Worm (Caenorhabditis elegans) whole organism, L1 larva: Measurements from ENCODE around the gene F35F10.14.

ENCODE experiments used
- C04F5.9 ChIP-seq: sonication (generic microtip); optimal IDR thresholded peaks from 2 replicates; lab custom pipeline; 2016; ENCODE audit warnings: missing genetic modification characterization, missing compliant biosample characterization
- C16A3.4 ChIP-seq: fragments of 150-350 bp; optimal IDR thresholded peaks from 2 replicates; lab custom pipeline; 2014; ENCODE audit warnings: missing biosample characterization, missing genetic modification characterization
- C34B4.2 ChIP-seq: sonication (generic microtip); optimal IDR thresholded peaks from 2 replicates; lab custom pipeline; 2017; ENCODE audit warnings: mild to moderate bottlenecking, missing genetic modification characterization, missing compliant biosample characterization
- F16B12.6 ChIP-seq: fragments of 150-350 bp; optimal IDR thresholded peaks from 2 replicates; lab custom pipeline; 2014; ENCODE audit warnings: missing biosample characterization, missing genetic modification characterization
- alr-1 ChIP-seq: fragments of 200-800 bp; sonication (Bioruptor generic); optimal IDR thresholded peaks from 2 replicates; lab custom pipeline; 2018; ENCODE audit warnings: borderline replicate concordance, mild to moderate bottlenecking, missing genetic modification characterization, missing compliant biosample characterization
- aly-2 ChIP-seq: fragments of 150-350 bp; optimal IDR thresholded peaks from 2 replicates; lab custom pipeline; 2014; ENCODE audit warnings: missing biosample characterization, missing genetic modification characterization
- ama-1 ChIP-seq: fragments of 150-350 bp; optimal IDR thresholded peaks from 2 replicates; lab custom pipeline; 2014
- blmp-1 ChIP-seq: fragments of 150-350 bp; optimal IDR thresholded peaks from 2 replicates; lab custom pipeline; 2014; ENCODE audit warnings: missing biosample characterization, missing genetic modification characterization
- ceh-63 ChIP-seq: fragments of 200-800 bp; sonication (Bioruptor generic); optimal IDR thresholded peaks from 2 replicates; lab custom pipeline; 2018; ENCODE audit warnings: mild to moderate bottlenecking, missing genetic modification characterization, missing compliant biosample characterization
- ceh-88 ChIP-seq: fragments of 200-800 bp; sonication (Bioruptor generic); IDR thresholded peaks from 2 replicates; pipeline ENCODE4 v1.3.6; 2022; ENCODE audit warnings: missing genetic modification characterization, missing compliant biosample characterization
- ceh-90 ChIP-seq: sonication (generic microtip); optimal IDR thresholded peaks from 2 replicates; lab custom pipeline; 2016; ENCODE audit warnings: missing genetic modification characterization, missing compliant biosample characterization
- ces-1 ChIP-seq: fragments of 150-350 bp; optimal IDR thresholded peaks from 2 replicates; lab custom pipeline; 2014; ENCODE audit warnings: missing biosample characterization, missing genetic modification reagents, missing genetic modification characterization
- dpl-1 ChIP-seq, 3 experiments: fragments of 150-350 bp in 2 of 3; sonication (generic microtip) in 1 of 3; optimal IDR thresholded peaks; 2 replicates each; lab custom pipeline; 2014 to 2017; ENCODE audit warnings: missing biosample characterization in 3 of 3, missing genetic modification characterization in 3 of 3, missing genetic modification reagents in 3 of 3
- dsc-1 ChIP-seq: sonication (generic microtip); optimal IDR thresholded peaks from 2 replicates; lab custom pipeline; 2016; ENCODE audit warnings: mild to moderate bottlenecking, missing genetic modification characterization, missing compliant biosample characterization
- efl-1 ChIP-seq, 4 experiments: fragments of 150-350 bp; optimal IDR thresholded peaks in 3 of 4; peaks in 1 of 4; 1 replicate in 1 of 4; 2 replicates in 3 of 4; lab custom pipeline; 2014; ENCODE audit warnings: missing biosample characterization in 2 of 4, missing genetic modification characterization in 2 of 4, missing genetic modification reagents in 2 of 4
- efl-3 ChIP-seq: fragments of 200-800 bp; sonication (Bioruptor generic); optimal IDR thresholded peaks from 2 replicates; lab custom pipeline; 2018; ENCODE audit warnings: mild to moderate bottlenecking, missing genetic modification characterization, missing compliant biosample characterization
- egl-27 ChIP-seq, 2 experiments: fragments of 150-350 bp in 1 of 2; sonication (generic microtip); optimal IDR thresholded peaks; 3 replicates each; lab custom pipeline; 2017 to 2018; ENCODE audit warnings: missing biosample characterization in 2 of 2, missing genetic modification characterization in 2 of 2, missing genetic modification reagents in 2 of 2
- elt-2 ChIP-seq: sonication (generic microtip); optimal IDR thresholded peaks from 2 replicates; lab custom pipeline; 2016; ENCODE audit warnings: missing genetic modification characterization, mild to moderate bottlenecking, inconsistent platforms, missing compliant biosample characterization, missing genetic modification reagents
- ets-5 ChIP-seq: fragments of 200-800 bp; sonication (Bioruptor generic); IDR thresholded peaks from 2 replicates; pipeline ENCODE4 v1.3.6; 2022; ENCODE audit warnings: missing genetic modification characterization, missing compliant biosample characterization
- fkh-10 ChIP-seq: sonication (generic microtip); optimal IDR thresholded peaks from 2 replicates; lab custom pipeline; 2017; ENCODE audit warnings: missing biosample characterization, missing genetic modification reagents, missing genetic modification characterization
- fkh-4 ChIP-seq: sonication (generic microtip); optimal IDR thresholded peaks from 2 replicates; lab custom pipeline; 2016; ENCODE audit warnings: missing compliant biosample characterization, missing genetic modification characterization, borderline replicate concordance
- fkh-8 ChIP-seq: sonication (generic microtip); optimal IDR thresholded peaks from 2 replicates; lab custom pipeline; 2016; ENCODE audit warnings: mild to moderate bottlenecking, missing genetic modification characterization, missing compliant biosample characterization
- grh-1 ChIP-seq: fragments of 200-800 bp; sonication (Bioruptor generic); IDR thresholded peaks from 2 replicates; pipeline ENCODE4 v1.3.6; 2022; ENCODE audit warnings: missing genetic modification reagents, missing genetic modification characterization, missing compliant biosample characterization
- hlh-4 ChIP-seq: sonication (generic microtip); optimal IDR thresholded peaks from 2 replicates; lab custom pipeline; 2016; ENCODE audit warnings: mild to moderate bottlenecking, missing genetic modification characterization, missing compliant biosample characterization
- hpl-2 ChIP-seq: fragments of 150-350 bp; optimal IDR thresholded peaks from 2 replicates; lab custom pipeline; 2014; ENCODE audit warnings: missing biosample characterization, missing genetic modification reagents, missing genetic modification characterization
- isw-1 ChIP-seq: fragments of 200-800 bp; sonication (Bioruptor generic); IDR thresholded peaks from 2 replicates; pipeline ENCODE4 v1.3.6; 2022; ENCODE audit warnings: missing genetic modification characterization, missing compliant biosample characterization
- jun-1 ChIP-seq: fragments of 150-350 bp; optimal IDR thresholded peaks from 2 replicates; lab custom pipeline; 2014; ENCODE audit warnings: missing biosample characterization, missing genetic modification reagents, missing genetic modification characterization
- lin-15B ChIP-seq: fragments of 150-350 bp; sonication (generic microtip); optimal IDR thresholded peaks from 3 replicates; lab custom pipeline; 2014; ENCODE audit warnings: missing biosample characterization, missing genetic modification characterization
- lir-3 ChIP-seq: sonication (generic microtip); optimal IDR thresholded peaks from 2 replicates; lab custom pipeline; 2016; ENCODE audit warnings: mild to moderate bottlenecking, missing genetic modification characterization, moderate library complexity, missing compliant biosample characterization; ENCODE audit not compliant: poor library complexity
- mab-9 ChIP-seq: fragments of 200-800 bp; sonication (Bioruptor generic); IDR thresholded peaks from 2 replicates; pipeline ENCODE4 v1.3.6; 2022; ENCODE audit warnings: missing genetic modification reagents, missing genetic modification characterization, missing compliant biosample characterization
- mdl-1 ChIP-seq, 2 experiments: fragments of 150-350 bp; optimal IDR thresholded peaks; 2 replicates each; lab custom pipeline; 2014 to 2017; ENCODE audit warnings: missing biosample characterization in 2 of 2, missing genetic modification characterization in 2 of 2, inconsistent platforms in 1 of 2
- mef-2 ChIP-seq: fragments of 150-350 bp; optimal IDR thresholded peaks from 2 replicates; lab custom pipeline; 2014; ENCODE audit warnings: missing biosample characterization, missing genetic modification characterization
- mep-1 ChIP-seq: fragments of 150-350 bp; optimal IDR thresholded peaks from 2 replicates; lab custom pipeline; 2014; ENCODE audit warnings: missing biosample characterization, missing genetic modification characterization
- nhr-12 ChIP-seq: sonication (generic microtip); optimal IDR thresholded peaks from 2 replicates; lab custom pipeline; 2017; ENCODE audit warnings: missing biosample characterization, missing genetic modification characterization
- nhr-19 ChIP-seq: fragments of 200-800 bp; sonication (Bioruptor generic); conservative IDR thresholded peaks from 2 replicates; pipeline ENCODE4 v1.3.6; 2022; ENCODE audit warnings: missing genetic modification characterization, missing compliant biosample characterization
- nhr-47 ChIP-seq: sonication (generic microtip); optimal IDR thresholded peaks from 2 replicates; lab custom pipeline; 2016; ENCODE audit warnings: mild to moderate bottlenecking, missing genetic modification characterization, moderate library complexity, missing compliant biosample characterization
- nhr-76 ChIP-seq: sonication (generic microtip); optimal IDR thresholded peaks from 2 replicates; lab custom pipeline; 2017; ENCODE audit warnings: missing biosample characterization, missing genetic modification characterization
- nhr-77 ChIP-seq: fragments of 150-350 bp; optimal IDR thresholded peaks from 2 replicates; lab custom pipeline; 2014; ENCODE audit warnings: missing biosample characterization, missing genetic modification characterization
- pax-3 ChIP-seq: fragments of 200-800 bp; sonication (Bioruptor generic); optimal IDR thresholded peaks from 2 replicates; lab custom pipeline; 2018; ENCODE audit warnings: mild to moderate bottlenecking, missing genetic modification characterization, moderate library complexity, missing compliant biosample characterization
- pqm-1 ChIP-seq: sonication (generic microtip); optimal IDR thresholded peaks from 3 replicates; lab custom pipeline; 2017; ENCODE audit warnings: missing biosample characterization, missing genetic modification characterization
- rnt-1 ChIP-seq: sonication (generic microtip); optimal IDR thresholded peaks from 2 replicates; lab custom pipeline; 2016; ENCODE audit warnings: mild to moderate bottlenecking, missing genetic modification characterization, moderate library complexity, missing compliant biosample characterization
- skn-1 ChIP-seq: fragments of 150-350 bp; optimal IDR thresholded peaks from 2 replicates; lab custom pipeline; 2014; ENCODE audit warnings: missing biosample characterization, missing genetic modification characterization
- snu-23 ChIP-seq: sonication (generic microtip); optimal IDR thresholded peaks from 2 replicates; lab custom pipeline; 2016; ENCODE audit warnings: missing genetic modification characterization, missing compliant biosample characterization
- sox-4 ChIP-seq: sonication (generic microtip); optimal IDR thresholded peaks from 2 replicates; lab custom pipeline; 2016; ENCODE audit warnings: missing genetic modification characterization, missing compliant biosample characterization
- sptf-1 ChIP-seq: fragments of 150-350 bp; optimal IDR thresholded peaks from 2 replicates; lab custom pipeline; 2014; ENCODE audit warnings: missing biosample characterization, missing genetic modification characterization
- sup-37 ChIP-seq: fragments of 200-800 bp; sonication (Bioruptor generic); optimal IDR thresholded peaks from 2 replicates; lab custom pipeline; 2018; ENCODE audit warnings: mild to moderate bottlenecking, missing genetic modification characterization, missing compliant biosample characterization
- swsn-7 ChIP-seq: sonication (generic microtip); optimal IDR thresholded peaks from 2 replicates; lab custom pipeline; 2016; ENCODE audit warnings: missing genetic modification characterization, missing compliant biosample characterization
- tlp-1 ChIP-seq: fragments of 150-350 bp; optimal IDR thresholded peaks from 2 replicates; lab custom pipeline; 2014; ENCODE audit warnings: missing biosample characterization, missing genetic modification characterization
- unc-62 ChIP-seq: fragments of 150-350 bp; optimal IDR thresholded peaks from 2 replicates; lab custom pipeline; 2014; ENCODE audit warnings: missing biosample characterization, missing genetic modification reagents, missing genetic modification characterization
- unc-86 ChIP-seq: sonication (generic microtip); optimal IDR thresholded peaks from 2 replicates; lab custom pipeline; 2016; ENCODE audit warnings: missing genetic modification characterization, missing compliant biosample characterization
- zag-1 ChIP-seq: fragments of 150-350 bp; optimal IDR thresholded peaks from 2 replicates; lab custom pipeline; 2014; ENCODE audit warnings: missing biosample characterization, missing genetic modification characterization
- zip-4 ChIP-seq: fragments of 200-800 bp; sonication (Bioruptor generic); optimal IDR thresholded peaks from 2 replicates; lab custom pipeline; 2018; ENCODE audit warnings: mild to moderate bottlenecking, missing genetic modification characterization, moderate library complexity, missing compliant biosample characterization
- ztf-11 ChIP-seq, 2 experiments: sonication (generic microtip); optimal IDR thresholded peaks; 2 replicates each; lab custom pipeline; 2016 to 2017; ENCODE audit warnings: missing genetic modification characterization in 2 of 2, missing biosample characterization in 1 of 2, missing compliant biosample characterization in 1 of 2

Gene F35F10.14

DNA sequence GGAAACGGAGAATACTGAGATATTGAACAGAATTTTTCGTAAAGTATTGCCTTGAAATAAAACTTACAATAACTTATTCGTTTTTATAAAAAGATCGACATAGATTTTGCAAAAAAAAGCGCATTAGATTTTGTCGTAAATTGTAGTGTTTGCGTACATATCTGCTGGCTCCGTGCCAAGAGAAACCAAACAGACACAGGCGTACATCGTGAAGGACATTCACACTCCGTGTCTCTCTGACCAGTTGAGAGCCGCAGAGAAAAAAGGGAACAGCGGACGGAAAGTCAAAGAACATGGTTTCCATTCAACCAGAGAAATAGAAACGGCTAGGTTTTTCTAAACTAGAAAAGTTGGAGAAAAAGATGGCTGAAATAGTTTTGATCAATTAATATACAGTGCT, 4.6 kb downstream of the F35F10.14 start, which contains the start of gene arrd-19 (continued):
- TF ChIP-seq sox-4 (tag; lab: Kevin White, UChicago) (no peak), C04F5.9 (tag; lab: Kevin White, UChicago) (no peak), nhr-76 (no peak), lir-3 (tag; lab: Kevin White, UChicago) (no peak), ama-1 (lab: Kevin White, UChicago) (no peak), nhr-47 (tag; lab: Kevin White, UChicago) (peak; percentile 69), snu-23 (GFP tag; lab: Kevin White, UChicago) (peak; percentile 82), ces-1 (GFP tag; lab: Kevin White, UChicago) (no peak), mdl-1 (tag; optimal IDR thresholded peaks at IDR 0.05; lab: Kevin White, UChicago) (peak in 1 of 2 experiments; percentile 71), aly-2 (tag; lab: Kevin White, UChicago) (no peak), nhr-77 (peak; percentile 72), dsc-1 (tag; lab: Kevin White, UChicago) (peak; percentile 46), ceh-88 (GFP tag; lab: Robert Waterston, UW) (no peak), pqm-1 (tag; lab: Kevin White, UChicago) (no peak), F16B12.6 (peak; percentile 86), unc-62 (GFP tag; lab: Kevin White, UChicago) (no peak), rnt-1 (tag; lab: Kevin White, UChicago) (peak; percentile 78), C34B4.2 (tag; lab: Kevin White, UChicago) (no peak), ceh-90 (tag; lab: Kevin White, UChicago) (no peak), fkh-8 (peak; percentile 66), lin-15B (tag; lab: Kevin White, UChicago) (peak; percentile 21), zag-1 (tag; lab: Kevin White, UChicago) (no peak), dpl-1 (GFP tag; optimal IDR thresholded peaks at IDR 0.05; lab: Kevin White, UChicago) (peak; percentile 46 to 76 (median 63)), ztf-11 (tag; optimal IDR thresholded peaks at IDR 0.05; lab: Kevin White, UChicago) (no peak), mab-9 (GFP tag; lab: Robert Waterston, UW) (peak; percentile 43; the same call in 1 of the 2 replicates), elt-2 (tag; lab: Kevin White, UChicago) (peak; percentile 16), zip-4 (GFP tag; lab: Kevin White, UChicago) (no peak), alr-1 (tag; lab: Kevin White, UChicago) (no peak), unc-86 (tag; lab: Kevin White, UChicago) (peak; percentile 39), fkh-10 (no peak), tlp-1 (tag; lab: Kevin White, UChicago) (no peak), swsn-7 (tag; lab: Kevin White, UChicago) (peak; percentile 77), hlh-4 (tag; lab: Kevin White, UChicago) (no peak), pax-3 (tag; lab: Kevin White, UChicago) (no peak), ets-5 (GFP tag; lab: Robert Waterston, UW) (no peak), ceh-63 (GFP tag; lab: Kevin White, UChicago) (no peak), fkh-4 (tag; lab: Kevin White, UChicago) (no peak), sup-37 (GFP tag; lab: Kevin White, UChicago) (no peak), grh-1 (GFP tag; lab: Robert Waterston, UW) (peak; percentile 72), nhr-12 (no peak), efl-1 (optimal IDR thresholded peaks at IDR 0.05; lab: Kevin White, UChicago) (peak; percentile 74 to 75), efl-1 (GFP tag; optimal IDR thresholded peaks at IDR 0.05 in 1 of 2; lab: Kevin White, UChicago) (peak; percentile 51 to 95), blmp-1 (peak; percentile 74), egl-27 (tag; optimal IDR thresholded peaks at IDR 0.05; lab: Kevin White, UChicago) (no peak), C16A3.4 (tag; lab: Kevin White, UChicago) (peak; percentile 49), sptf-1 (tag; lab: Kevin White, UChicago) (no peak), skn-1 (tag; lab: Kevin White, UChicago) (peak; percentile 52), mef-2 (tag; lab: Kevin White, UChicago) (no peak), hpl-2 (GFP tag; lab: Kevin White, UChicago) (no peak), jun-1 (tag; lab: Kevin White, UChicago) (peak; percentile 29), nhr-19 (peak; percentile 77), isw-1 (peak; percentile 38; the same call in 1 of the 2 replicates), efl-3 (no peak), mep-1 (tag; lab: Kevin White, UChicago) (peak; percentile 88)
